Worm (Caenorhabditis elegans): ENCODE measurements around the gene dnj-18.

dnj-18 gene

ce11 chrIII:4697819-4698218 is at the start of gene dnj-18:
Gene dnj-18 (plus strand): TSS chrIII:4698119.
- no peak for TF ChIP-seq cnd-1 (tag; optimal IDR thresholded peaks at IDR 0.05)
- no peak for TF ChIP-seq pha-4 (tag; optimal IDR thresholded peaks at IDR 0.05)
- no peak for TF ChIP-seq hlh-1 (tag; optimal IDR thresholded peaks at IDR 0.05)
- TF ChIP-seq mep-1 (tag; optimal IDR thresholded peaks at IDR 0.05): no peak
- no peak for TF ChIP-seq drap-1 (GFP tag; optimal IDR thresholded peaks at IDR 0.05)
- TF ChIP-seq ceh-39 (tag; optimal IDR thresholded peaks at IDR 0.05): no peak
- no peak for TF ChIP-seq bed-3 (GFP tag; optimal IDR thresholded peaks at IDR 0.05)
- no peak for TF ChIP-seq ceh-43 (GFP tag; optimal IDR thresholded peaks at IDR 0.05)
- TF ChIP-seq unc-62 (GFP tag; optimal IDR thresholded peaks at IDR 0.05): no peak
- no peak for TF ChIP-seq blmp-1 (tag; optimal IDR thresholded peaks at IDR 0.05)
- TF ChIP-seq sptf-1 (tag; optimal IDR thresholded peaks at IDR 0.05): no peak
- no peak for TF ChIP-seq nhr-2 (tag; optimal IDR thresholded peaks at IDR 0.05)
- no peak for TF ChIP-seq mab-5 (tag; optimal IDR thresholded peaks at IDR 0.05)
- no peak for TF ChIP-seq ham-2 (GFP tag; optimal IDR thresholded peaks at IDR 0.05)
- no peak for TF ChIP-seq lin-32 (GFP tag; optimal IDR thresholded peaks at IDR 0.05)
- TF ChIP-seq mls-2 (tag; optimal IDR thresholded peaks at IDR 0.05): no peak
- TF ChIP-seq M03D4.4 (tag; optimal IDR thresholded peaks at IDR 0.05): no peak
- no peak for TF ChIP-seq ceh-83 (GFP tag; optimal IDR thresholded peaks at IDR 0.05)
- no peak for TF ChIP-seq snpc-4 (tag; optimal IDR thresholded peaks at IDR 0.05)
- TF ChIP-seq nhr-12 (tag; optimal IDR thresholded peaks at IDR 0.05): no peak

- TF ChIP-seq ces-1 (GFP tag; optimal IDR thresholded peaks at IDR 0.05) (peak; percentile 60), lsy-2 (tag; optimal IDR thresholded peaks at IDR 0.05) (peak; percentile 68), bed-3 (GFP tag; optimal IDR thresholded peaks at IDR 0.05) (no peak), ham-2 (GFP tag; optimal IDR thresholded peaks at IDR 0.05) (peak; percentile 27), nhr-2 (tag; optimal IDR thresholded peaks at IDR 0.05) (no peak), mep-1 (tag; optimal IDR thresholded peaks at IDR 0.05) (peak; percentile 85), nhr-12 (tag; optimal IDR thresholded peaks at IDR 0.05) (no peak), unc-39 (tag; optimal IDR thresholded peaks at IDR 0.05) (no peak), elt-3 (tag; optimal IDR thresholded peaks at IDR 0.05) (peak; percentile 75), snpc-4 (tag; optimal IDR thresholded peaks at IDR 0.05) (no peak), pha-4 (tag; optimal IDR thresholded peaks at IDR 0.05) (peak; percentile 92), unc-120 (tag; optimal IDR thresholded peaks at IDR 0.05; ENCODE audit: poor library complexity, severe bottlenecking) (peak; percentile 58), sptf-1 (tag; optimal IDR thresholded peaks at IDR 0.05) (no peak), blmp-1 (tag; optimal IDR thresholded peaks at IDR 0.05) (no peak), drap-1 (GFP tag; optimal IDR thresholded peaks at IDR 0.05) (peak; percentile 50), lin-13 (tag; optimal IDR thresholded peaks at IDR 0.05) (peak; percentile 42), ceh-39 (tag; optimal IDR thresholded peaks at IDR 0.05) (peak; percentile 3), unc-62 (GFP tag; optimal IDR thresholded peaks at IDR 0.05) (peak; percentile 83), cnd-1 (tag; optimal IDR thresholded peaks at IDR 0.05) (no peak), tbx-8 (GFP tag; optimal IDR thresholded peaks at IDR 0.05) (no peak), nhr-76 (tag; optimal IDR thresholded peaks at IDR 0.05) (no peak), elt-1 (tag; optimal IDR thresholded peaks at IDR 0.05; ENCODE audit: borderline replicate concordance, insufficient read depth) (no peak), flh-1 (GFP tag; optimal IDR thresholded peaks at IDR 0.05) (no peak), hlh-1 (tag; optimal IDR thresholded peaks at IDR 0.05) (peak; percentile 90), nhr-237 (tag; optimal IDR thresholded peaks at IDR 0.05) (peak; percentile 90), M03D4.4 (tag; optimal IDR thresholded peaks at IDR 0.05) (peak; percentile 58), sem-2 (GFP tag; optimal IDR thresholded peaks at IDR 0.05) (no peak), ztf-11 (tag; optimal IDR thresholded peaks at IDR 0.05) (peak; percentile 32)
These were observed 48.6 kb upstream of the dnj-18 start for ce11 chrIII:4649363-4649768.

- TF ChIP-seq flh-1 (GFP tag; optimal IDR thresholded peaks at IDR 0.05): no peak
- TF ChIP-seq zip-8 (tag; optimal IDR thresholded peaks at IDR 0.05): no peak
- no peak for TF ChIP-seq hlh-1 (tag; optimal IDR thresholded peaks at IDR 0.05)
- TF ChIP-seq ceh-83 (GFP tag; optimal IDR thresholded peaks at IDR 0.05): no peak
- TF ChIP-seq M03D4.4 (tag; optimal IDR thresholded peaks at IDR 0.05): no peak
- no peak for TF ChIP-seq bed-3 (GFP tag; optimal IDR thresholded peaks at IDR 0.05)
These were observed 47.9 kb upstream of the dnj-18 start, which contains the start of gene ppm-2 for ce11 chrIII:4649811-4650544. Gene ppm-2 (plus strand): TSS chrIII:4650494.

Measured in whole organism, mixed stage, embryonic.